Fruit fly (Drosophila melanogaster): Measurements from ENCODE around the gene Cap-D3.

DNA sequence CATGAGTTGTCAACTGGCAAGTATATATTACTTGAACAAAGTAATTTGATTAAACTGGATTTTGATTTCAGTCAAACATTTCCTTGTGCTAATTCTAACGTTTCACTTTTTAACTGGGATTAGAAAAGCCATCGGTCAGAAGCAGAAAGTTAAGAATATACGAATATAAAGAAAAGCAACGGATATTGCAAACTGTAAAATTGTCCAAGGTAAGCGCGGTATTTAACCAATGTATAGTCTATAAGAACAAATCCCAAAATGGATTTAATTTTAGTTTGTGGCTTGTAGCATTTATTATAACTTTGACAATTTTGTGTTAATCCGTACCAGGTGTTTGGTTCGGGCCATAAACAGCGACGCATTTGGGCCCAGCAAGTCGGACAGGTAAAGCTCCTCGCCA is 25.8 kb downstream of the Cap-D3 start, which contains the start of gene CG18269:
- TF ChIP-seq psq (optimal IDR thresholded peaks at IDR 0.05): no peak
- no peak for TF ChIP-seq h (optimal IDR thresholded peaks at IDR 0.05)
- no peak for TF ChIP-seq Myc (optimal IDR thresholded peaks at IDR 0.05)

All from Kc167 (cell line).